Fruit fly (Drosophila melanogaster) whole organism, embryonic: ENCODE measurements around the gene CG13679.

ENCODE experiments used
- Abd-B ChIP-seq: fragments of 200-800 bp; sonication (Bioruptor generic); optimal IDR thresholded peaks from 2 replicates; lab custom pipeline; 2018; ENCODE audit warnings: missing biosample characterization, mild to moderate bottlenecking, missing genetic modification characterization, moderate library complexity
- Atf6 ChIP-seq: fragments of 200-800 bp; sonication (Bioruptor generic); IDR thresholded peaks from 2 replicates; pipeline ENCODE4 v1.3.6; 2022; ENCODE audit warnings: missing biosample characterization, missing genetic modification characterization
- B-H1 ChIP-seq: fragments of 200-800 bp; sonication (Bioruptor generic); IDR thresholded peaks from 3 replicates; pipeline ENCODE4 v1.3.6; 2022; ENCODE audit warnings: missing biosample characterization, missing genetic modification characterization
- BtbVII ChIP-seq: fragments of 200-800 bp; sonication (Bioruptor generic); optimal IDR thresholded peaks from 3 replicates; lab custom pipeline; 2017; ENCODE audit warnings: missing biosample characterization, mild to moderate bottlenecking, missing genetic modification characterization
- CG10267 ChIP-seq: fragments of 200-800 bp; sonication (Bioruptor generic); optimal IDR thresholded peaks from 2 replicates; lab custom pipeline; 2018; ENCODE audit warnings: missing biosample characterization, mild to moderate bottlenecking, missing genetic modification characterization, moderate library complexity
- CG10462 ChIP-seq: fragments of 200-800 bp; sonication (Bioruptor generic); optimal IDR thresholded peaks from 2 replicates; lab custom pipeline; 2016; ENCODE audit warnings: missing biosample characterization, missing genetic modification characterization
- CG11398 ChIP-seq: fragments of 200-800 bp; sonication (Bioruptor generic); optimal IDR thresholded peaks from 2 replicates; lab custom pipeline; 2016; ENCODE audit warnings: missing biosample characterization, missing genetic modification characterization
- CG11723 ChIP-seq: fragments of 200-800 bp; sonication (Bioruptor generic); optimal IDR thresholded peaks from 2 replicates; lab custom pipeline; 2017; ENCODE audit warnings: missing biosample characterization, mild to moderate bottlenecking, missing genetic modification characterization
- CG12391 ChIP-seq: fragments of 200-800 bp; sonication (Bioruptor generic); optimal IDR thresholded peaks from 3 replicates; lab custom pipeline; 2018; ENCODE audit warnings: missing biosample characterization, mild to moderate bottlenecking, missing genetic modification characterization, moderate library complexity
- CG13296 ChIP-seq: fragments of 200-800 bp; sonication (Bioruptor generic); optimal IDR thresholded peaks from 3 replicates; lab custom pipeline; 2018; ENCODE audit warnings: missing biosample characterization, mild to moderate bottlenecking, missing genetic modification characterization
- CG13624 ChIP-seq: fragments of 200-800 bp; sonication (Bioruptor generic); optimal IDR thresholded peaks from 2 replicates; lab custom pipeline; 2016; ENCODE audit warnings: missing biosample characterization, missing genetic modification characterization
- CG13775 ChIP-seq: fragments of 200-800 bp; sonication (Bioruptor generic); optimal IDR thresholded peaks from 3 replicates; lab custom pipeline; 2017; ENCODE audit warnings: missing biosample characterization, mild to moderate bottlenecking, missing genetic modification characterization
- CG15269 ChIP-seq: fragments of 200-800 bp; sonication (Bioruptor generic); optimal IDR thresholded peaks from 2 replicates; lab custom pipeline; 2018; ENCODE audit warnings: missing biosample characterization, mild to moderate bottlenecking, missing genetic modification characterization, moderate library complexity
- CG18476 ChIP-seq: fragments of 200-800 bp; sonication (Bioruptor generic); optimal IDR thresholded peaks from 2 replicates; lab custom pipeline; 2016; ENCODE audit warnings: missing biosample characterization, mild to moderate bottlenecking, missing genetic modification characterization
- CG33213 ChIP-seq: fragments of 200-800 bp; sonication (Bioruptor generic); optimal IDR thresholded peaks from 3 replicates; lab custom pipeline; 2016; ENCODE audit warnings: missing biosample characterization, missing genetic modification characterization
- CG4617 ChIP-seq: fragments of 200-800 bp; sonication (Bioruptor generic); optimal IDR thresholded peaks from 3 replicates; lab custom pipeline; 2016; ENCODE audit warnings: missing biosample characterization, missing genetic modification characterization, borderline replicate concordance
- CG5180 ChIP-seq: fragments of 200-800 bp; sonication (Bioruptor generic); optimal IDR thresholded peaks from 3 replicates; lab custom pipeline; 2017; ENCODE audit warnings: missing biosample characterization, missing genetic modification characterization, mild to moderate bottlenecking, moderate library complexity, missing genetic modification reagents
- CG9727 ChIP-seq: fragments of 200-800 bp; sonication (Bioruptor generic); optimal IDR thresholded peaks from 3 replicates; lab custom pipeline; 2017; ENCODE audit warnings: missing biosample characterization, mild to moderate bottlenecking, missing genetic modification characterization
- Chrac-16 ChIP-seq: fragments of 200-800 bp; sonication (Bioruptor generic); optimal IDR thresholded peaks from 3 replicates; lab custom pipeline; 2016; ENCODE audit warnings: missing biosample characterization, missing genetic modification characterization
- Dref ChIP-seq: fragments of 200-800 bp; sonication (Bioruptor generic); IDR thresholded peaks from 2 replicates; pipeline ENCODE4 v1.3.6; 2022; ENCODE audit warnings: missing biosample characterization, missing genetic modification characterization
- Fer1 ChIP-seq: fragments of 200-800 bp; sonication (Bioruptor generic); optimal IDR thresholded peaks from 2 replicates; lab custom pipeline; 2017; ENCODE audit warnings: missing biosample characterization, mild to moderate bottlenecking, missing genetic modification characterization
- H15 ChIP-seq: fragments of 200-800 bp; sonication (Bioruptor generic); IDR thresholded peaks from 3 replicates; pipeline ENCODE4 v1.3.6; 2022; ENCODE audit warnings: missing biosample characterization, missing genetic modification characterization
- HHEX ChIP-seq: fragments of 200-800 bp; sonication (Bioruptor generic); optimal IDR thresholded peaks from 3 replicates; lab custom pipeline; 2017; ENCODE audit warnings: missing biosample characterization, mild to moderate bottlenecking, missing genetic modification characterization, missing genetic modification reagents
- Hr39 ChIP-seq: fragments of >200 bp; optimal IDR thresholded peaks from 2 replicates; lab custom pipeline; 2017
- Hr51 ChIP-seq, 2 experiments: fragments of 200-800 bp; sonication (Bioruptor generic); optimal IDR thresholded peaks; 2 replicates in 1 of 2; 3 replicates in 1 of 2; lab custom pipeline; 2016 to 2018; ENCODE audit warnings: missing biosample characterization in 2 of 2, missing genetic modification characterization in 2 of 2, mild to moderate bottlenecking in 1 of 2, moderate library complexity in 1 of 2
- Hr78 ChIP-seq, 2 experiments: fragments of 200-800 bp in 1 of 2; fragments of >200 bp in 1 of 2; sonication (Bioruptor generic) in 1 of 2; optimal IDR thresholded peaks; 2 replicates each; lab custom pipeline; 2017 to 2019; ENCODE audit warnings: missing biosample characterization in 2 of 2, missing genetic modification characterization in 2 of 2, mild to moderate bottlenecking in 1 of 2, moderate library complexity in 1 of 2
- NK7.1 ChIP-seq: fragments of 200-800 bp; sonication (Bioruptor generic); optimal IDR thresholded peaks from 3 replicates; lab custom pipeline; 2016; ENCODE audit warnings: missing biosample characterization, missing genetic modification characterization
- Ravus ChIP-seq: fragments of 200-800 bp; sonication (Bioruptor generic); IDR thresholded peaks from 2 replicates; pipeline ENCODE4 v1.3.6; 2022; ENCODE audit warnings: missing biosample characterization, missing genetic modification characterization
- Spps ChIP-seq: fragments of 200-800 bp; sonication (Bioruptor generic); optimal IDR thresholded peaks from 2 replicates; lab custom pipeline; 2018; ENCODE audit warnings: missing biosample characterization, mild to moderate bottlenecking, missing genetic modification characterization
- Xbp1 ChIP-seq: fragments of 200-800 bp; sonication (Bioruptor generic); optimal IDR thresholded peaks from 3 replicates; lab custom pipeline; 2016; ENCODE audit warnings: missing biosample characterization, mild to moderate bottlenecking, missing genetic modification characterization
- YL-1 ChIP-seq: fragments of 200-800 bp; sonication (Bioruptor generic); optimal IDR thresholded peaks from 3 replicates; lab custom pipeline; 2017; ENCODE audit warnings: missing biosample characterization, mild to moderate bottlenecking, missing genetic modification characterization
- abd-A ChIP-seq: fragments of 200-800 bp; sonication (Bioruptor generic); optimal IDR thresholded peaks from 3 replicates; lab custom pipeline; 2019; ENCODE audit warnings: missing biosample characterization, mild to moderate bottlenecking, missing genetic modification characterization, moderate library complexity
- bbx ChIP-seq: fragments of 200-800 bp; sonication (Bioruptor generic); IDR thresholded peaks from 2 replicates; pipeline ENCODE4 v1.3.6; 2022; ENCODE audit warnings: missing biosample characterization, missing genetic modification characterization; ENCODE audit not compliant: partially characterized antibody
- br ChIP-seq: fragments of >200 bp; optimal IDR thresholded peaks from 2 replicates; lab custom pipeline; 2017
- dm ChIP-seq: fragments of 200-800 bp; sonication (Bioruptor generic); optimal IDR thresholded peaks from 3 replicates; lab custom pipeline; 2016; ENCODE audit warnings: missing biosample characterization, missing genetic modification characterization
- gem ChIP-seq: fragments of 200-800 bp; sonication (Bioruptor generic); optimal IDR thresholded peaks from 2 replicates; lab custom pipeline; 2019; ENCODE audit warnings: missing biosample characterization, mild to moderate bottlenecking, missing genetic modification characterization, moderate library complexity
- gsb ChIP-seq: fragments of 200-800 bp; sonication (Bioruptor generic); IDR thresholded peaks from 2 replicates; pipeline ENCODE4 v1.3.6; 2022; ENCODE audit warnings: missing biosample characterization, missing genetic modification characterization
- hkb ChIP-seq, 2 experiments: fragments of 200-800 bp in 1 of 2; fragments of >200 bp in 1 of 2; sonication (Bioruptor generic) in 1 of 2; IDR thresholded peaks in 1 of 2; optimal IDR thresholded peaks in 1 of 2; 2 replicates each; pipeline versions ENCODE4 v1.3.6 to Lab custom; 2017 to 2022; ENCODE audit warnings: missing biosample characterization in 1 of 2, missing genetic modification characterization in 1 of 2
- ind ChIP-seq: fragments of 200-800 bp; sonication (Bioruptor generic); optimal IDR thresholded peaks from 3 replicates; lab custom pipeline; 2016; ENCODE audit warnings: missing biosample characterization, missing genetic modification characterization
- insv ChIP-seq, 2 experiments: fragments of 200-800 bp; sonication (Bioruptor generic); optimal IDR thresholded peaks; 3 replicates each; lab custom pipeline; 2016 to 2018; ENCODE audit warnings: missing biosample characterization in 2 of 2, missing genetic modification characterization in 2 of 2
- jigr1 ChIP-seq: fragments of 200-800 bp; sonication (Bioruptor generic); IDR thresholded peaks from 3 replicates; pipeline ENCODE4 v1.3.6; 2022; ENCODE audit warnings: missing biosample characterization, missing genetic modification characterization
- kni ChIP-seq: fragments of 200-800 bp; sonication (Bioruptor generic); optimal IDR thresholded peaks from 3 replicates; lab custom pipeline; 2017; ENCODE audit warnings: mild to moderate bottlenecking, missing biosample characterization, missing genetic modification reagents, missing genetic modification characterization
- lov ChIP-seq, 2 experiments: fragments of 200-800 bp in 1 of 2; fragments of >200 bp in 1 of 2; sonication (Bioruptor generic) in 1 of 2; IDR thresholded peaks in 1 of 2; optimal IDR thresholded peaks in 1 of 2; 2 replicates in 1 of 2; 3 replicates in 1 of 2; pipeline versions ENCODE4 v1.3.6 to Lab custom; 2017 to 2022; ENCODE audit warnings: missing biosample characterization in 1 of 2, missing genetic modification characterization in 1 of 2
- mirr ChIP-seq: fragments of 200-800 bp; sonication (Bioruptor generic); optimal IDR thresholded peaks from 3 replicates; lab custom pipeline; 2018; ENCODE audit warnings: missing biosample characterization, mild to moderate bottlenecking, missing genetic modification characterization
- nerfin-2 ChIP-seq: fragments of 200-800 bp; sonication (Bioruptor generic); IDR thresholded peaks from 2 replicates; pipeline ENCODE4 v1.3.6; 2022; ENCODE audit warnings: missing biosample characterization, missing genetic modification characterization; ENCODE audit not compliant: partially characterized antibody
- sisA ChIP-seq: fragments of 200-800 bp; sonication (Bioruptor generic); IDR thresholded peaks from 2 replicates; pipeline ENCODE4 v1.3.6; 2022; ENCODE audit warnings: missing biosample characterization, missing genetic modification characterization
- ssp ChIP-seq: fragments of 200-800 bp; sonication (Bioruptor generic); IDR thresholded peaks from 2 replicates; pipeline ENCODE4 v1.3.6; 2022; ENCODE audit warnings: missing biosample characterization, missing genetic modification characterization
- trh ChIP-seq: fragments of 200-800 bp; sonication (Bioruptor generic); optimal IDR thresholded peaks from 2 replicates; lab custom pipeline; 2016; ENCODE audit warnings: missing biosample characterization, missing genetic modification characterization
- yki ChIP-seq: fragments of >200 bp; optimal IDR thresholded peaks from 3 replicates; lab custom pipeline; 2018
- z ChIP-seq: fragments of 200-800 bp; sonication (Bioruptor generic); IDR thresholded peaks from 3 replicates; pipeline ENCODE4 v1.3.6; 2022; ENCODE audit warnings: missing biosample characterization, missing genetic modification characterization

Gene CG13679

DNA sequence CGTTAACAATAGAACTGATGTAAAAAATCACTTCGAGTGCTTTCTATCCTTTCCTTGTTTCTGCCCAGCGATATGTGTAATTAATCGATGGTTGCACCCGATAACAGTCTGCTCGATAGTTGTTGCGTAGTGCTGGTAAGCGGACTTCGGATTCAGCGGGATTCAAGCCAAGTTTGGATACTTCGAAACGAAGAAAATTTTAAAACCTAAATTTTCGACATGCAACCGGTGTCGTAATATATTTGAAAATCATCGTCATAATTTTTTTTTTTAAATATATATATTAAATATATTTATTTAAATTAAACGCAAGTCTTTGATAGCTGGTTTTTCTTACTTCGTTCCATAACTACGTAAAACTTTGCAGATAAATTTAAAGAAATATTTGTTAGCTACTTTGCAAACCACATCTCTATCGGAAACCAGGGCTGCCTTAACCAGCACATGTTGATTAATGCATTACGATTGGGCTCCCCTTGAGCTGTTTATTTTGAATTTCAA is 4.8 kb upstream of the CG13679 start, which contains the start of the genes UbcE2M and Dhps (continued):
- no peak for TF ChIP-seq CG33213 (GFP tag; lab: Kevin White, UChicago)
- TF ChIP-seq CG13624 (GFP tag; lab: Kevin White, UChicago), result peak; percentile 31
- TF ChIP-seq HHEX (GFP tag; lab: Kevin White, UChicago), result peak; percentile 65
- no peak for TF ChIP-seq CG10462
- TF ChIP-seq gem (tag; lab: Kevin White, UChicago), result no peak
- peak; percentile 87 for TF ChIP-seq CG12391 (tag; lab: Kevin White, UChicago)
- TF ChIP-seq hkb (optimal IDR thresholded peaks at IDR 0.05; lab: Kevin White, UChicago), result no peak
- TF ChIP-seq hkb (GFP tag; IDR thresholded peaks at IDR 0.05; lab: Robert Waterston, UW), result peak; percentile 50
- TF ChIP-seq Abd-B (GFP tag; lab: Kevin White, UChicago), result peak; percentile 87
- TF ChIP-seq H15 (GFP tag; lab: Robert Waterston, UW), result peak; percentile 59; the same call in 1 of the 3 replicates
- peak; percentile 53 for TF ChIP-seq nerfin-2 (GFP tag; lab: Robert Waterston, UW)
- TF ChIP-seq Spps (tag; lab: Kevin White, UChicago), result peak; percentile 50
- TF ChIP-seq bbx, result peak; percentile 81
- TF ChIP-seq Chrac-16 (GFP tag; lab: Kevin White, UChicago), result peak; percentile 67
- peak; percentile 95 for TF ChIP-seq CG10267 (tag; lab: Kevin White, UChicago)
- peak; percentile 77 for TF ChIP-seq Xbp1
- TF ChIP-seq Dref (GFP tag; lab: Robert Waterston, UW), result peak; percentile 80
- no peak for TF ChIP-seq gsb (GFP tag; lab: Robert Waterston, UW)
- peak; percentile 33; the same call in 1 of the 3 replicates for TF ChIP-seq B-H1
- TF ChIP-seq BtbVII (GFP tag; lab: Kevin White, UChicago), result peak; percentile 46
- TF ChIP-seq yki (lab: Kevin White, UChicago), result no peak
- no peak for TF ChIP-seq abd-A (tag; lab: Kevin White, UChicago)
- TF ChIP-seq sisA (GFP tag; lab: Robert Waterston, UW), result peak; percentile 65
- peak; percentile 60; the same call in 1 of the 3 replicates for TF ChIP-seq jigr1 (GFP tag; lab: Robert Waterston, UW)
- TF ChIP-seq CG15269 (tag; lab: Kevin White, UChicago), result no peak
- TF ChIP-seq ind (GFP tag; lab: Kevin White, UChicago), result peak; percentile 85
- TF ChIP-seq CG13775 (GFP tag; lab: Kevin White, UChicago), result peak; percentile 85
- no peak for TF ChIP-seq CG5180 (GFP tag; lab: Kevin White, UChicago)
- TF ChIP-seq Fer1 (GFP tag; lab: Kevin White, UChicago), result peak; percentile 78
- peak; percentile 74 for TF ChIP-seq ssp (GFP tag; lab: Robert Waterston, UW)
- TF ChIP-seq Hr39, result no peak
- peak; percentile 52 for TF ChIP-seq dm (GFP tag; lab: Kevin White, UChicago)
- TF ChIP-seq trh (GFP tag; lab: Kevin White, UChicago), result peak; percentile 42
- peak; percentile 72 for TF ChIP-seq CG13296 (GFP tag; lab: Kevin White, UChicago)
- no peak for TF ChIP-seq z (GFP tag; lab: Robert Waterston, UW)
- no peak for TF ChIP-seq NK7.1 (GFP tag; lab: Kevin White, UChicago)
- peak; percentile 65 for TF ChIP-seq CG4617 (GFP tag; lab: Kevin White, UChicago)
- TF ChIP-seq CG18476 (GFP tag; lab: Kevin White, UChicago), result peak; percentile 14
- peak in 1 of 2 experiments; percentile 30 for TF ChIP-seq insv (GFP tag; optimal IDR thresholded peaks at IDR 0.05; lab: Kevin White, UChicago)
- TF ChIP-seq Atf6 (GFP tag; lab: Robert Waterston, UW), result no peak
- TF ChIP-seq Hr78 (GFP tag; optimal IDR thresholded peaks at IDR 0.05; lab: Kevin White, UChicago), result no peak
- no peak for TF ChIP-seq CG11723 (GFP tag; lab: Kevin White, UChicago)
- TF ChIP-seq YL-1 (GFP tag; lab: Kevin White, UChicago), result peak; percentile 77
- no peak for TF ChIP-seq br
- TF ChIP-seq Ravus (GFP tag; lab: Robert Waterston, UW), result no peak; the same call in 1 of the 2 replicates
- TF ChIP-seq lov (optimal IDR thresholded peaks at IDR 0.05; lab: Kevin White, UChicago), result no peak
- no peak for TF ChIP-seq lov (GFP tag; IDR thresholded peaks at IDR 0.05; lab: Robert Waterston, UW)
- no peak for TF ChIP-seq mirr (GFP tag; lab: Kevin White, UChicago)
- peak; percentile 76 for TF ChIP-seq CG9727
- TF ChIP-seq kni (GFP tag; lab: Kevin White, UChicago), result no peak
- TF ChIP-seq CG11398 (GFP tag; lab: Kevin White, UChicago), result no peak
- TF ChIP-seq Hr51 (GFP tag; optimal IDR thresholded peaks at IDR 0.05; lab: Kevin White, UChicago), result peak in 1 of 2 experiments; percentile 62
